Worm (Caenorhabditis elegans) whole organism, L3 larva: ENCODE data around the gene Y39G8B.5.

Experiments
- R02D3.7 ChIP-seq: fragments of 150-350 bp; optimal IDR thresholded peaks from 2 replicates; lab custom pipeline; 2014; ENCODE audit warnings: missing biosample characterization, missing genetic modification characterization
- ZK546.5 ChIP-seq: sonication (generic microtip); optimal IDR thresholded peaks from 2 replicates; lab custom pipeline; 2017; ENCODE audit warnings: missing biosample characterization, missing genetic modification characterization
- aly-2 ChIP-seq: fragments of 150-350 bp; optimal IDR thresholded peaks from 2 replicates; lab custom pipeline; 2014; ENCODE audit warnings: missing biosample characterization, missing genetic modification characterization
- ama-1 ChIP-seq: fragments of 150-350 bp; optimal IDR thresholded peaks from 2 replicates; lab custom pipeline; 2018
- ceh-16 ChIP-seq: sonication (generic microtip); optimal IDR thresholded peaks from 2 replicates; lab custom pipeline; 2017; ENCODE audit warnings: missing biosample characterization, missing genetic modification characterization
- ceh-28 ChIP-seq: fragments of 150-350 bp; optimal IDR thresholded peaks from 2 replicates; lab custom pipeline; 2014; ENCODE audit warnings: missing biosample characterization, missing genetic modification reagents, missing genetic modification characterization
- ceh-82 ChIP-seq: fragments of 150-350 bp; optimal IDR thresholded peaks from 2 replicates; lab custom pipeline; 2014; ENCODE audit warnings: missing biosample characterization, missing genetic modification characterization
- ceh-9 ChIP-seq: sonication (generic microtip); optimal IDR thresholded peaks from 2 replicates; lab custom pipeline; 2018; ENCODE audit warnings: missing biosample characterization, missing genetic modification characterization
- daf-12 ChIP-seq: fragments of 150-350 bp; optimal IDR thresholded peaks from 2 replicates; lab custom pipeline; 2014; ENCODE audit warnings: missing biosample characterization, missing genetic modification reagents, missing genetic modification characterization
- egl-27 ChIP-seq: sonication (generic microtip); optimal IDR thresholded peaks from 4 replicates; lab custom pipeline; 2017; ENCODE audit warnings: missing biosample characterization, missing genetic modification reagents, missing genetic modification characterization
- elt-1 ChIP-seq: fragments of 150-350 bp; optimal IDR thresholded peaks from 2 replicates; lab custom pipeline; 2014; ENCODE audit warnings: missing biosample characterization, missing genetic modification characterization
- elt-2 ChIP-seq: sonication (generic microtip); optimal IDR thresholded peaks from 2 replicates; lab custom pipeline; 2016; ENCODE audit warnings: missing genetic modification reagents, mild to moderate bottlenecking, missing genetic modification characterization, missing compliant biosample characterization
- elt-3 ChIP-seq, 3 experiments: fragments of 150-350 bp in 1 of 3; sonication (generic microtip) in 2 of 3; optimal IDR thresholded peaks; 2 replicates in 2 of 3; 4 replicates in 1 of 3; lab custom pipeline; 2014 to 2017; ENCODE audit warnings: missing biosample characterization in 3 of 3, missing genetic modification characterization in 3 of 3
- eor-1 ChIP-seq, 2 experiments: fragments of 150-350 bp; optimal IDR thresholded peaks; 2 replicates each; lab custom pipeline; 2014 to 2018; ENCODE audit warnings: missing biosample characterization in 2 of 2, missing genetic modification characterization in 2 of 2
- fkh-10 ChIP-seq: sonication (generic microtip); optimal IDR thresholded peaks from 2 replicates; lab custom pipeline; 2017; ENCODE audit warnings: missing biosample characterization, missing genetic modification reagents, missing genetic modification characterization
- fkh-2 ChIP-seq: fragments of 150-350 bp; optimal IDR thresholded peaks from 2 replicates; lab custom pipeline; 2014; ENCODE audit warnings: missing biosample characterization, missing genetic modification reagents, missing genetic modification characterization
- fos-1 ChIP-seq: fragments of 150-350 bp; optimal IDR thresholded peaks from 2 replicates; lab custom pipeline; 2014; ENCODE audit warnings: missing biosample characterization, missing genetic modification characterization
- hmg-11 ChIP-seq: sonication (generic microtip); optimal IDR thresholded peaks from 2 replicates; lab custom pipeline; 2016; ENCODE audit warnings: missing genetic modification characterization, missing compliant biosample characterization
- jun-1 ChIP-seq: fragments of 150-350 bp; optimal IDR thresholded peaks from 2 replicates; lab custom pipeline; 2014; ENCODE audit warnings: missing biosample characterization, missing genetic modification reagents, missing genetic modification characterization
- lin-39 ChIP-seq: fragments of 150-350 bp; optimal IDR thresholded peaks from 2 replicates; lab custom pipeline; 2018; ENCODE audit warnings: missing biosample characterization, missing genetic modification reagents, missing genetic modification characterization
- lsy-12 ChIP-seq: sonication (generic microtip); optimal IDR thresholded peaks from 2 replicates; lab custom pipeline; 2016; ENCODE audit warnings: mild to moderate bottlenecking, missing genetic modification characterization, missing compliant biosample characterization
- mdl-1 ChIP-seq: fragments of 150-350 bp; optimal IDR thresholded peaks from 2 replicates; lab custom pipeline; 2014; ENCODE audit warnings: missing biosample characterization, missing genetic modification characterization
- mml-1 ChIP-seq: fragments of 150-350 bp; sonication (generic microtip); optimal IDR thresholded peaks from 3 replicates; lab custom pipeline; 2014; ENCODE audit warnings: missing biosample characterization, missing genetic modification characterization
- nfya-1 ChIP-seq: sonication (generic microtip); optimal IDR thresholded peaks from 2 replicates; lab custom pipeline; 2017; ENCODE audit warnings: missing genetic modification characterization, mild to moderate bottlenecking, missing compliant biosample characterization, antibody characterized with exemption, moderate library complexity; ENCODE audit not compliant: insufficient read depth
- nhr-11 ChIP-seq: fragments of 150-350 bp; optimal IDR thresholded peaks from 2 replicates; lab custom pipeline; 2014; ENCODE audit warnings: missing biosample characterization, missing genetic modification characterization
- nhr-12 ChIP-seq: fragments of 150-350 bp; optimal IDR thresholded peaks from 2 replicates; lab custom pipeline; 2014; ENCODE audit warnings: missing biosample characterization, missing genetic modification characterization
- nhr-23 ChIP-seq: fragments of 150-350 bp; optimal IDR thresholded peaks from 2 replicates; lab custom pipeline; 2014; ENCODE audit warnings: missing biosample characterization, missing genetic modification reagents, missing genetic modification characterization
- nhr-237 ChIP-seq: fragments of 150-350 bp; optimal IDR thresholded peaks from 2 replicates; lab custom pipeline; 2014; ENCODE audit warnings: missing biosample characterization, missing genetic modification characterization
- nhr-25 ChIP-seq: sonication (generic microtip); optimal IDR thresholded peaks from 2 replicates; lab custom pipeline; 2017; ENCODE audit warnings: missing biosample characterization, missing genetic modification characterization
- nhr-28 ChIP-seq: fragments of 150-350 bp; optimal IDR thresholded peaks from 2 replicates; lab custom pipeline; 2014; ENCODE audit warnings: missing biosample characterization, missing genetic modification characterization
- nhr-43 ChIP-seq: sonication (generic microtip); optimal IDR thresholded peaks from 2 replicates; lab custom pipeline; 2016; ENCODE audit warnings: mild to moderate bottlenecking, missing genetic modification characterization, missing compliant biosample characterization; ENCODE audit not compliant: poor library complexity, severe bottlenecking
- nhr-76 ChIP-seq: fragments of 150-350 bp; sonication (generic microtip); optimal IDR thresholded peaks from 5 replicates; lab custom pipeline; 2014; ENCODE audit warnings: missing biosample characterization, missing genetic modification characterization
- nhr-77 ChIP-seq: fragments of 150-350 bp; optimal IDR thresholded peaks from 2 replicates; lab custom pipeline; 2014; ENCODE audit warnings: missing biosample characterization, missing genetic modification characterization
- pha-4 ChIP-seq: fragments of 150-350 bp; optimal IDR thresholded peaks from 2 replicates; lab custom pipeline; 2014; ENCODE audit warnings: missing biosample characterization, missing genetic modification reagents, missing genetic modification characterization
- pqm-1 ChIP-seq: fragments of 150-350 bp; optimal IDR thresholded peaks from 2 replicates; lab custom pipeline; 2017; ENCODE audit warnings: missing biosample characterization, missing genetic modification characterization, inconsistent platforms
- sea-2 ChIP-seq: fragments of 150-350 bp; sonication (generic microtip); optimal IDR thresholded peaks from 4 replicates; lab custom pipeline; 2014; ENCODE audit warnings: missing biosample characterization, missing genetic modification reagents, missing genetic modification characterization
- skn-1 ChIP-seq: fragments of 150-350 bp; optimal IDR thresholded peaks from 2 replicates; lab custom pipeline; 2014; ENCODE audit warnings: missing biosample characterization, missing genetic modification characterization
- snpc-4 ChIP-seq: fragments of 150-350 bp; optimal IDR thresholded peaks from 2 replicates; lab custom pipeline; 2014; ENCODE audit warnings: missing biosample characterization, missing genetic modification characterization
- unc-39 ChIP-seq: sonication (generic microtip); optimal IDR thresholded peaks from 4 replicates; lab custom pipeline; 2017; ENCODE audit warnings: missing biosample characterization, missing genetic modification characterization
- unc-62 ChIP-seq: fragments of 150-350 bp; sonication (generic microtip); optimal IDR thresholded peaks from 4 replicates; lab custom pipeline; 2014; ENCODE audit warnings: missing biosample characterization, missing genetic modification reagents, missing genetic modification characterization
- zag-1 ChIP-seq: fragments of 150-350 bp; optimal IDR thresholded peaks from 2 replicates; lab custom pipeline; 2014; ENCODE audit warnings: missing biosample characterization, missing genetic modification characterization
- ztf-4 ChIP-seq: fragments of 150-350 bp; optimal IDR thresholded peaks from 2 replicates; lab custom pipeline; 2014; ENCODE audit warnings: missing biosample characterization, missing genetic modification characterization

Y39G8B.5 gene

DNA sequence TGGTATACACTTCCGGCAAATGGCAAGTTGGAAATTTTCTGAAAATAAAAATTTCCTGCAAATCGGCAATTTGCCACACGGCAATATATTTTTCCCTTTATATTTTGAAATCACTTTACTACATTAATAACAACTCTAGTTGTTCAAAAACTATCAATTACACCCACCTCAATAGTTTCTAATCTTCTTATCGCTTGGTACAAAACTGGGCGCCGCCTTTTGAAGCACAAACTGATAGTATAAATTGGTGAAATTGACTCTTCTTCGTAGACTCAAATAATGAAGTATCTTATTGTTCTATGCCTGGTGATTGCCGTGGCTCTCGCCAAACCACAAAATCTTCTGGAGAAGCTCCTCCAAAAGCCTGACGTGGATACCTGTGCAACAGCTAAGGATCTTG is 10.5 kb downstream of the Y39G8B.5 start, which contains the start of gene Y39G8B.9:
TSS of gene Y39G8B.9 (plus strand) at position 269 of the 400 bp plus-strand sequence.
- no peak for TF ChIP-seq jun-1 (tag; lab: Kevin White, UChicago)
- no peak for TF ChIP-seq ztf-4 (tag; lab: Kevin White, UChicago)
- TF ChIP-seq nhr-12 (tag; lab: Kevin White, UChicago): no peak
- TF ChIP-seq ceh-82 (tag; lab: Kevin White, UChicago): no peak
- TF ChIP-seq mdl-1: no peak
- peak; percentile 0 for TF ChIP-seq pha-4 (tag; lab: Kevin White, UChicago)
- TF ChIP-seq ceh-9 (tag; lab: Kevin White, UChicago): no peak
- no peak for TF ChIP-seq lin-39 (tag; lab: Kevin White, UChicago)
- no peak for TF ChIP-seq elt-1 (tag; lab: Kevin White, UChicago)
- no peak for TF ChIP-seq R02D3.7
- TF ChIP-seq elt-2 (tag; lab: Kevin White, UChicago): peak; percentile 61
- TF ChIP-seq pqm-1 (tag; lab: Kevin White, UChicago): peak; percentile 5
- no peak for TF ChIP-seq zag-1 (tag; lab: Kevin White, UChicago)
- no peak for TF ChIP-seq snpc-4 (tag; lab: Kevin White, UChicago)
- TF ChIP-seq nfya-1: no peak

DNA sequence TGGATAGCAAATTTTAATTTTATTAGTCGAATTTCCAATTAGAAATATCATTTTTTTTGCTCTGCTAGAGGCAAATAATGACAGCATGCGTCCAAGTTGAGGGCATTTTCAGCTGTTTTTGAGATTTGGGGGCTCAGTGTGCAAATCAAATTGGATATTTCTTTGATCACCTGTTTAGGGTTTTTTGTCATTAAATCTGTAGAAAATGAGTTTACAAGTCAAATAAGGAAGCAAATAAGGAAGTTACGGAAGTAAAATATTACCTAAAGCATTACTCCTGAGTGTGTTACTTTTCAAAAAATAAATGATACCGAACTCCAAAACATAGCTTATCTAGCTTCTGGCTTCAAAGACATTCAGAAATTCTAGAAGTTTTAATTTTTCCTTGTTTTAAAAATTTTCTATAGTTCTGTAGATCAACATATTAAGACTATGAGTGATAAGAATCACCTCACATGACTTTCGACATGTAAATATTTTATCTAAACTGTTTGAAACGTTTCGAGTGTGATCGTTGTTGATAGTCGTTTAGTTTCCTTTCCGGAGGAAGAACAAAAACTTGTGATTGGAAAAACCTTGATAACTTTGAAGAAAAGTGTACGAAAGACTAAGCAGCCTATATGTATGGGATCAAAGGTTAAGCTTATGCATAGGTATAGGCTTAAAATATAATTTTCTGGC is 11.7 kb downstream of the Y39G8B.5 start, which contains the start of gene sre-48:
TSS of gene sre-48 (minus strand) at position 51 of the 681 bp plus-strand sequence.
- TF ChIP-seq elt-2 (tag; lab: Kevin White, UChicago) (peak; percentile 92), pha-4 (tag; lab: Kevin White, UChicago) (peak; percentile 47), pqm-1 (tag; lab: Kevin White, UChicago) (peak; percentile 73), fkh-2 (tag; lab: Kevin White, UChicago) (no peak), nhr-28 (tag; lab: Kevin White, UChicago) (no peak), jun-1 (tag; lab: Kevin White, UChicago) (peak; percentile 85), fos-1 (tag; lab: Kevin White, UChicago) (no peak), snpc-4 (tag; lab: Kevin White, UChicago) (no peak)

DNA sequence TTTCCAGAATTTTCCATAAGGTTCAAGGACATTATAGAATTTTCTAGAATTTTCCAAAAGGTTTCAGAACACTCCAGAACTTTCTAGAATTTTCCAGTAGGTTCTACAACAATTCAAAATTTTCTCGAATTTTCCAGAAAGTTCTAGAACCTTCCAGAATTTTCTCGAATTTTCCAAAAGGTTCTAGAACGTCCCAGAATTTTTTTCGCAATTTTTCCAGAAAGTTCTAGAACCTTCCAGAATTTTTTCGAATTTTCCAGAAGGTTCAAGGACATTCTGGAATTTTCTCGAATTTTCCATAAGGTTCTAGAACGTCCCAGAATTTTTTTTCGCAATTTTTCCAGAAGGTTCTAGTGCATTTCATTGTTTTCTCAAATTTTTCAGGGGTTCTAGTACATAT is 13.9 kb downstream of the Y39G8B.5 start:
- no peak for TF ChIP-seq nfya-1
- no peak for TF ChIP-seq ceh-16 (tag; lab: Kevin White, UChicago)
- no peak for TF ChIP-seq fos-1 (tag; lab: Kevin White, UChicago)
- no peak for TF ChIP-seq R02D3.7
- no peak for TF ChIP-seq nhr-76
- TF ChIP-seq pqm-1 (tag; lab: Kevin White, UChicago): no peak
- TF ChIP-seq fkh-2 (tag; lab: Kevin White, UChicago): no peak
- TF ChIP-seq ceh-82 (tag; lab: Kevin White, UChicago): no peak
- TF ChIP-seq elt-2 (tag; lab: Kevin White, UChicago): no peak

DNA sequence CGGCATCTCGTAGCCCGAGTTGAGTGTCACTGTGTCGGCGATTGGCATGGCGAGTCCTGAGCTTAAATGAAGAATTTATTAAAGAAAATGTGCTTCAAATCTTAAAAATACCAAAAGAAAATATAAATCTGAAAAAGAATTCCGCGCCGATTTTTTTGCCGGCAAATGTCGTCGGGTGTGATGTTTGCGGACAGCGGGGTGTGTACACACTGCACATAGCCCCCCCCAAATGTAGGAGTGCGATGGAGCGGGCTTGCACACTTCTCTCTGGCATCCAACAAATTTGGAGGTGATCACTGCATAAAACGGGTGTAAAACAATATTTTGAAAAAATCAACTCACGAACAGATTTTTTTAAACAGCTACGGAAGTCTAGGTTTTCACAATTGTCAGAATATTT is 15.5 kb downstream of the Y39G8B.5 start, which contains the start of gene Y39G8B.2:
TSS of gene Y39G8B.2 (minus strand) at position 61 of the 400 bp plus-strand sequence.
- TF ChIP-seq nhr-11 (tag; lab: Kevin White, UChicago) (no peak), zag-1 (tag; lab: Kevin White, UChicago) (peak; percentile 15), egl-27 (tag; lab: Kevin White, UChicago) (no peak), eor-1 (tag; optimal IDR thresholded peaks at IDR 0.05; lab: Kevin White, UChicago) (no peak), unc-62 (GFP tag; lab: Kevin White, UChicago) (no peak), pqm-1 (tag; lab: Kevin White, UChicago) (peak; percentile 60), ama-1 (lab: Kevin White, UChicago) (peak; percentile 49), daf-12 (tag; lab: Kevin White, UChicago) (no peak), fkh-2 (tag; lab: Kevin White, UChicago) (no peak), nhr-43 (tag; lab: Kevin White, UChicago) (peak; percentile 80), mml-1 (tag; lab: Kevin White, UChicago) (no peak), unc-39 (tag; lab: Kevin White, UChicago) (no peak), fkh-10 (GFP tag; lab: Kevin White, UChicago) (no peak), hmg-11 (tag; lab: Kevin White, UChicago) (peak; percentile 81), nhr-28 (tag; lab: Kevin White, UChicago) (no peak), elt-2 (tag; lab: Kevin White, UChicago) (peak; percentile 57), aly-2 (tag; lab: Kevin White, UChicago) (no peak), ceh-16 (tag; lab: Kevin White, UChicago) (no peak), nfya-1 (peak; percentile 88), nhr-25 (tag; lab: Kevin White, UChicago) (peak; percentile 84), nhr-23 (tag; lab: Kevin White, UChicago) (peak; percentile 86), jun-1 (tag; lab: Kevin White, UChicago) (peak; percentile 56), mdl-1 (no peak), lsy-12 (tag; lab: Kevin White, UChicago) (peak; percentile 32), fos-1 (tag; lab: Kevin White, UChicago) (peak; percentile 16), elt-1 (tag; lab: Kevin White, UChicago) (no peak), ceh-82 (tag; lab: Kevin White, UChicago) (no peak), nhr-237 (tag; lab: Kevin White, UChicago) (no peak), ceh-9 (tag; lab: Kevin White, UChicago) (no peak), sea-2 (GFP tag; lab: Kevin White, UChicago) (no peak), elt-3 (tag; optimal IDR thresholded peaks at IDR 0.05; lab: Kevin White, UChicago) (peak in 1 of 3 experiments; percentile 40), nhr-77 (tag; lab: Kevin White, UChicago) (no peak), ceh-28 (tag; lab: Kevin White, UChicago) (peak; percentile 7), ztf-4 (tag; lab: Kevin White, UChicago) (no peak), lin-39 (tag; lab: Kevin White, UChicago) (peak; percentile 88), ZK546.5 (tag; lab: Kevin White, UChicago) (no peak), nhr-12 (tag; lab: Kevin White, UChicago) (no peak), skn-1 (tag; lab: Kevin White, UChicago) (peak; percentile 11)
